Worm (Caenorhabditis elegans) whole organism, L4/young adult: Measurements from ENCODE around the gene ZK632.12.
A peak's percentile ranks its signal among the peaks of the same experiment; 100 is the strongest.

ENCODE experiments used
- W03F9.2 ChIP-seq: fragments of 150-350 bp; optimal IDR thresholded peaks from 2 replicates; lab custom pipeline; 2014; ENCODE audit warnings: missing biosample characterization, missing genetic modification characterization
- dao-5 ChIP-seq: sonication (generic microtip); optimal IDR thresholded peaks from 2 replicates; lab custom pipeline; 2016; ENCODE audit warnings: missing genotype, missing genetic modification characterization, moderate library complexity, missing compliant biosample characterization
- him-1 ChIP-seq: sonication (generic microtip); optimal IDR thresholded peaks from 2 replicates; lab custom pipeline; 2016; ENCODE audit warnings: missing genotype, missing genetic modification reagents, missing genetic modification characterization, missing compliant biosample characterization

Gene ZK632.12

DNA sequence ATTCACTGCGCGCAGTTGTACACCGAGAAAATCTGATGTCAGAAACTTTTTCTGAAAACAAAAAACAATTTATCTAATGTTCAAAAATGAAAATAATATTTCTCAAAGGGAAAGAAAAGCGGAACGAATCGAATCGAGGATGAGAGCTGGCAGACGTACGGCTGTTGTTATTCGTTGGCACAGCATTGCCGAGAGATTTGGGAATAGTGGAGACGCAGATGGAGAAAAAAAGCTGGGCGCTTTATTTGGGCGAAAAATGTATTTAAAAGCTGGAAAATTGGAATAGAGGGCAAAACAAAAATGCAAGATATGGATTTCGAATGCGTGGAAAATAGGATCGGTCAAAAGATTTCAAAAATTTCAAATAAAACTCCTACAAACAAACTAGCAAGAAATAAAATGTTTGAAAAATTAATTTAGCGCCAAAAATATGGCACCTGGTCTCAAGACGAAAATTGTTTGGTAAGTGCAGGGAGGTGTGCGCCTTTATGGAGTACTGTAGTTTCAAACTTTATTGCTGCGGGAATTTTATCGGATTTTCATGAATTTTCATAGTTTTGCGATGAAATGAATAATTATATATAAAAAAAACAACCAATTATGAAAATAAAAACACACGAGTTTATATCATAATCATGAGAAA is 28.7 kb downstream of the ZK632.12 start, which contains the start of gene gpdh-2:
gpdh-2 (minus strand) TSS at position 51 of the 643 bp plus-strand sequence.
- TF ChIP-seq W03F9.2 (no peak), dao-5 (tag; lab: Kevin White, UChicago) (no peak), him-1 (tag; lab: Kevin White, UChicago) (no peak)

DNA sequence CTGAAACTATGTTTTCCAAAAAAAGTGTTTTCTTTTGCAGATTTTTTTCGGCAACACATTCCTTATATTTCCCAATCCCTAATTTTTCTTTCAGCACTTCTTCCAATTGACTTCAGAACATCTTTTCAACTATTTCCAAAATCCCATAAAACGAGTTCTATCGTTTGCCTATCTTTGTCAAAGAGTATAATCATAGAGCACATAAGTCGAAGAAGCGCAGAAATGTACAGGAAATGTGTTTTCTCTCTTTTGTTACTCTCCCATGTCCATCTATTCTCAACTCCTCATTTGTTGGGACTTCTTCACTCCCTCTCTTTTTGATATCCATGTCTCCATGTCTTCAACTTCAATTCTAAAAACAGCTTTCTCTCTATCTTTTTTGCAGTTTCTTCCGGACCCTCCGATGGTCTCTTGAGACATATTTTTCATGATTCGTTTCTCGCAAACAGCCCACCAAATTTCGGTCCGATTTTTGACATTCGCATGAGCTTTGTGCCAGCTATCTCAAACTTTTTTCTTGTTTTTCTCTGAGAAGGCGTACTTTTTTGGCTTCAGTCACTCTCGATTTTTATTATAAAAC is 29.7 kb downstream of the ZK632.12 start, which contains the start of gene twk-48:
twk-48 (plus strand) TSS at position 530 of the 580 bp plus-strand sequence.
- TF ChIP-seq dao-5 (tag; lab: Kevin White, UChicago) (no peak), W03F9.2 (no peak), him-1 (tag; lab: Kevin White, UChicago) (no peak)

DNA sequence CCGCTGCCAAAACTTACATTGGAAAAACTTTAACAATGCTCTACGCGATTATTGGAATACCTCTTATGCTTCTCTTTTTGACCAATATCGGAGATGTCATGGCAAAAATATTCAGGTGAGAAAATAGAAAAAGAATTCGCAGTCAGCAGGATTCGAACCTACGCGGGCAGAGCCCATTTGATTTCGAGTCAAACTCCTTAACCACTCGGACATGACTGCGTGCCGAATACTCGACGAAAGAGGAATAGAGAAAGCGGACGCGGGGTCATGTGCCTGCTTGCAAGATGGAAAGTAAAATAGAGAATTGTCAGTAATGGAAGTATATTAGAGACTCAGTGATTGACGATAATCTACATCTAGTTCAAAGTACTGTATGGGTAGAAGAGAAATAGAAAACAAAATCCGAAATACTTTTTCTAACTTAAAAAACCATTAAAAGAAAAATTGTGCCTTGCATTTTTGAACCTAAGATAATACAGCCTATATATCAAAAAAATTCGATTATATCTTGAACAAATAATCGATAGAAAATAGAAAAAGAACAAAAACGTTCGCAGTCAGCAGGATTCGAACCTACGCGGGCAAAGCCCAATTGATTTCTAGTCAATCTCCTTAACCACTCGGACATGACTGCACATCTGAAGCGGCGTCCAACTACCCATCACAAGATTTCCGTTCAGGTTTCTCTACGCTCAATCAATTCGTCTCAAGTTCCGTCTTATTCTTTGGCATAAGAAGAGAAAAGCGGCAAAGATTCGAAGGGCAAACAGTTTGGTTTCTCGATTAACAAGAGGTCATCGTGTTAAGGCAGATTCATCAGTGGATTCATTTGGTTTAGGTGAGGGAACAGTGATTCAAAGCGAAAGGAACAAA is 31.1 kb downstream of the ZK632.12 start:
- TF ChIP-seq him-1 (tag; lab: Kevin White, UChicago) (peak; percentile 50), dao-5 (tag; lab: Kevin White, UChicago) (peak; percentile 28), W03F9.2 (no peak)

DNA sequence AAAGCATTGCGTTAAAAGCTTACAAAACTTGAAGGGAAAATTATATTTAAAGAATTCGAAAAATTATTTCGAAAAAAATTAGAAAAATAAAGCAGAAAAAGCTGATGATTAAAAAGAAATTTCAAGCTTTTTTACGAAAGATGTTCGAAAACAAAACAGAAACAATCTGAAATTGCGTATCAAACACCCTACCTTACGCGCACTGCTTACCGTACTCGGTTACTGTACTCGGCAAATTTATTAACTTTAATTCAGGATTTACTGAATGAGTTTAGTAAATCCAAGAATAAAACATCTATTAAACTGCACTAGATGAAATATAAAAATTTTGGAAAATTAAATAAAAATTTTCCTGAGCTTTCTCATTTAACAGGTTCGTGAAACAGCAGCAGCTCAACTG is 31.9 kb downstream of the ZK632.12 start:
- TF ChIP-seq W03F9.2 (no peak), dao-5 (tag; lab: Kevin White, UChicago) (no peak)

DNA sequence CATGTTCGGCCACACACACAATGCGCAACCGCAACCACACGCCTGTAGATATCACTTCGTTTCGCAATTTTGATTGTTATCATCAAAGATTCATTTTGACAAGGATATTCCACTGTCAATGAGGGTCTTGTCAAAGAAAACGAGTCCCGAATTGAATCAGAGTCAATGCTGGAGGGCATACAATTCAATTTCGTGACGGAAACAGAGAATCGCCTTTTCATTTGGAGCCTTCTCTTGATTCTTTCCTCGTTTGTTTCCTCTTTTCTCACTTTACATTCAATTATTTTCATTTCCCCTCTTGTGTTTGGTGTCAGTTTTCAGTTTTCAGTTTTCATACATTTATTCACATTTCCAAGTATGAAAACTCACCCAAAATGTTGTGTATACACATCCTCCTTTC is 36.8 kb downstream of the ZK632.12 start:
- TF ChIP-seq W03F9.2 (no peak), him-1 (tag; lab: Kevin White, UChicago) (no peak), dao-5 (tag; lab: Kevin White, UChicago) (no peak)

DNA sequence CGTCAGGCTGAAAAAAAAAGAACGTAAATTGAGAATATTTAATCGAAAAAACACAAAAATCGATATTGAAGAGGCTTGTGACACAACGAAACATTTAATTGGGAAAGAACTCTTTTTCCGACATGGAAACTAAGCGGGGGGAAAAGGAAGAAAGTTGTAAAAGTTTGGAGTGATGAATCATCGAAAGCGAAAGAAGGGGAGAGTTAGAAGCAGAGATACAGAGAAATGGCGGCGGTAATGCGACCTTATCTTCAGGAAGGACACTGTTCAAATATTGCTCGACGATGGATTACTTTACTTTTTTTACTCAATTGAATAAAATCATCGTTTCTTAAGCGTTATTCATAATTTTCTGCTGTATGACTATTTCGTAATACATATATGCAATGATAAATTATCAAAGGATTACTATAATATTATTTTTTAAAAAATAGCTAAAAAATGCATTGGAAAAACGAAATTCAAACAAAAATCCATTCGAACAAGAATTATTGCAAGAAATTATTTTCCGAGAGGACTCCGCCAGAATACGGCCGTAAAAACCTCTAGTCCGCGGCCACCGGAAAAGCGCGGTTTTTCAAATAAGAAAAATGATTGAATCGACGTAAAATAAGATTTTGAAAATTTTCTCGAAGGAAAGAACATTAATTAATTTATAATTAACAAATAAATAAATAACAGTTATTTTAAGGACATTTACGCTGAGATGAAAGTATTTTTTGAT is 37.3 kb downstream of the ZK632.12 start, which contains the start of gene dhhc-4:
dhhc-4 (minus strand) TSS at position 13 of the 724 bp plus-strand sequence.
- no peak for TF ChIP-seq him-1 (tag; lab: Kevin White, UChicago)
- TF ChIP-seq W03F9.2 = peak; percentile 65
- TF ChIP-seq dao-5 (tag; lab: Kevin White, UChicago) = no peak

DNA sequence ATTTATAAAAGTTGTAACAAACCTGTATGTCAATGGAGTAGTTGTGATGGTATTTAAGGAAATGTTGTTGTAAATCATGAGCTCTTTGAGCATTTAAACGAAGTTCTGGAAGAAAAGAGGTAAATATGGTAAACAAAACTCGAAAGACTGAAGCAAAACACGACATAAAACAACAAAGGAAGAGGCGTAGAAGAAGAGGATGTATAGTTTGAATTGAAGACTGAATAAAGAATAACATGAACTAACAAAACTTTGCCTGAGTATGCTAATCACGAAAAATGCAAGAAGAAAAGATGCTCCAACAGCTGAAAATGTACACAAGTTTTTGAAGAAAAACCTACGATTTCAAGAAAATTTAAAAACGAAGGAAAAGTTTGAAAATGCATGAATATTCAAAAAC is 40.4 kb downstream of the ZK632.12 start, which contains the start of gene ZK757.1:
ZK757.1 (minus strand) TSS at position 101 of the 400 bp plus-strand sequence.
- TF ChIP-seq him-1 (tag; lab: Kevin White, UChicago) = no peak
- no peak for TF ChIP-seq dao-5 (tag; lab: Kevin White, UChicago)

DNA sequence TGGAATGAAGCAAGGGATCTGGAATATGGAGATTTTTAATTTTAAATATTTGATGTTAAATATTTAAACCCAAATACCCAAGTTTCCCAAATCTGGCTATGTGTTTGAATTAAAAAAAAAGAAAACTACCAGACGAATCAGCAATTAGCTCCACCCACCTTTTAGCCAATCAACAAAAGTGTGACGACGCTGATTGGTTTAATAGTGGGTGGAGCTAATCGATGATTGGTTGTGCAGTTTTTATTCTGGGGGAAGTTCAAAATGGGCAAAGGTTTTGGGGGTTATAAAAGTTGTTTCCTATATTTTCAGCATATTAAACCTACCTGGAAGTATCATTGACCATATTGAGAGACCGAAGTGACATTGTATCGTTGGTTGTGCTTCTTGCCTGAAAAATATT is 43.9 kb downstream of the ZK632.12 start:
- no peak for TF ChIP-seq him-1 (tag; lab: Kevin White, UChicago)
- no peak for TF ChIP-seq W03F9.2
- no peak for TF ChIP-seq dao-5 (tag; lab: Kevin White, UChicago)

DNA sequence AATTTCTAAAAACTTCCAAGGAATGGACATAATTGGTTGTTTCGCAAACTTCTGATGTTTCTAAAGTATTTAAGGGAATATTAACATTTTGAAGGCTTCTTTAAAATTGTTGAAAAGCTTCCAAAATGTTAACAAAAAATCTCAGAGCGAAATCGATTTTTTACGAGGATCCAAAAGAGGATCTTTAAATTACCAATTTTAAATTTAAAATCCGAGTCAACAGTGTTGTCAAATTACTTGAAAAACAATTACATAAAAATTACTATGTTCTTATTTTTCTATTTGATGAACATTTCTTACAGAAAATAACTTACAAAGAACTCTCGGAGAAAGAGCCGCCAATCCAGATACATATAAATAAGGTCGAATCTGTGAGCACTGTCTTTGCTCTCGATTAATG is 46.3 kb downstream of the ZK632.12 start, which contains the start of gene ZK757.10:
ZK757.10 (plus strand) TSS at position 301 of the 400 bp plus-strand sequence.
- TF ChIP-seq W03F9.2 = no peak

DNA sequence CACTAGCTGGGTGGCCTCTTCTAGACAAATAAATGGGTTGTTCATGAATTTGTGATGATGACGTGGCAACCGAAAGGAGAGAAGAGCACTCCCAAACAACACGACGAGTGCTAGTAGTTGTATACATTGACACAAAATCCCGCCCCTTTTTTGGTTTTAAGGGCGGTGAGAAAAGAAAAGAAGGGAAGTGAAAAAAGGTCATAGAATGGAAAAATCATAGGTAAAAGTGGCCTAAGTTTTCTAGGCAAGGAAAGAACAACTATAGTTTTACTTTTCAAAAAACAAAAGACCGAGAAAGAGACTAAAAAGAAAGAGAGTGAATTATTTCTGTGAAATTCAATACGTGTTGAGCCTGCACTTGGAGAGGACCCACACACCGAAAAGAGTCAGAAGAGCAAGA is 48.2 kb downstream of the ZK632.12 start, which contains the start of gene ZK757.2:
ZK757.2 (minus strand) TSS at position 101 of the 400 bp plus-strand sequence.
- TF ChIP-seq dao-5 (tag; lab: Kevin White, UChicago) = no peak
- no peak for TF ChIP-seq him-1 (tag; lab: Kevin White, UChicago)
- no peak for TF ChIP-seq W03F9.2
